Worm (Caenorhabditis elegans) whole organism, L1 larva: ENCODE measurements around the gene srg-23.
A peak's percentile ranks its signal among the peaks of the same experiment; 100 is the strongest.

Experiments
- C04F5.9 ChIP-seq: sonication (generic microtip); optimal IDR thresholded peaks from 2 replicates; lab custom pipeline; 2016; ENCODE audit warnings: missing genetic modification characterization, missing compliant biosample characterization
- C16A3.4 ChIP-seq: fragments of 150-350 bp; optimal IDR thresholded peaks from 2 replicates; lab custom pipeline; 2014; ENCODE audit warnings: missing biosample characterization, missing genetic modification characterization
- C34B4.2 ChIP-seq: sonication (generic microtip); optimal IDR thresholded peaks from 2 replicates; lab custom pipeline; 2017; ENCODE audit warnings: mild to moderate bottlenecking, missing genetic modification characterization, missing compliant biosample characterization
- alr-1 ChIP-seq: fragments of 200-800 bp; sonication (Bioruptor generic); optimal IDR thresholded peaks from 2 replicates; lab custom pipeline; 2018; ENCODE audit warnings: borderline replicate concordance, mild to moderate bottlenecking, missing genetic modification characterization, missing compliant biosample characterization
- aly-2 ChIP-seq: fragments of 150-350 bp; optimal IDR thresholded peaks from 2 replicates; lab custom pipeline; 2014; ENCODE audit warnings: missing biosample characterization, missing genetic modification characterization
- blmp-1 ChIP-seq: fragments of 150-350 bp; optimal IDR thresholded peaks from 2 replicates; lab custom pipeline; 2014; ENCODE audit warnings: missing biosample characterization, missing genetic modification characterization
- ceh-63 ChIP-seq: fragments of 200-800 bp; sonication (Bioruptor generic); optimal IDR thresholded peaks from 2 replicates; lab custom pipeline; 2018; ENCODE audit warnings: mild to moderate bottlenecking, missing genetic modification characterization, missing compliant biosample characterization
- ceh-8 ChIP-seq: fragments of 200-800 bp; sonication (Bioruptor generic); optimal IDR thresholded peaks from 2 replicates; lab custom pipeline; 2018; ENCODE audit warnings: mild to moderate bottlenecking, missing genetic modification characterization, moderate library complexity, missing compliant biosample characterization
- ceh-82 ChIP-seq, 3 experiments: fragments of 150-350 bp in 1 of 3; sonication (generic microtip) in 2 of 3; optimal IDR thresholded peaks; 2 replicates each; lab custom pipeline; 2014 to 2017; ENCODE audit warnings: missing biosample characterization in 3 of 3, missing genetic modification characterization in 3 of 3
- ceh-88 ChIP-seq: fragments of 200-800 bp; sonication (Bioruptor generic); IDR thresholded peaks from 2 replicates; pipeline ENCODE4 v1.3.6; 2022; ENCODE audit warnings: missing genetic modification characterization, missing compliant biosample characterization
- ceh-90 ChIP-seq: sonication (generic microtip); optimal IDR thresholded peaks from 2 replicates; lab custom pipeline; 2016; ENCODE audit warnings: missing genetic modification characterization, missing compliant biosample characterization
- ces-1 ChIP-seq: fragments of 150-350 bp; optimal IDR thresholded peaks from 2 replicates; lab custom pipeline; 2014; ENCODE audit warnings: missing biosample characterization, missing genetic modification reagents, missing genetic modification characterization
- dpl-1 ChIP-seq, 3 experiments: fragments of 150-350 bp in 2 of 3; sonication (generic microtip) in 1 of 3; optimal IDR thresholded peaks; 2 replicates each; lab custom pipeline; 2014 to 2017; ENCODE audit warnings: missing biosample characterization in 3 of 3, missing genetic modification characterization in 3 of 3, missing genetic modification reagents in 3 of 3
- dsc-1 ChIP-seq: sonication (generic microtip); optimal IDR thresholded peaks from 2 replicates; lab custom pipeline; 2016; ENCODE audit warnings: mild to moderate bottlenecking, missing genetic modification characterization, missing compliant biosample characterization
- efl-1 ChIP-seq, 4 experiments: fragments of 150-350 bp; optimal IDR thresholded peaks in 3 of 4; peaks in 1 of 4; 1 replicate in 1 of 4; 2 replicates in 3 of 4; lab custom pipeline; 2014; ENCODE audit warnings: missing biosample characterization in 2 of 4, missing genetic modification characterization in 2 of 4, missing genetic modification reagents in 2 of 4
- egl-13 ChIP-seq: sonication (generic microtip); optimal IDR thresholded peaks from 2 replicates; lab custom pipeline; 2016; ENCODE audit warnings: missing genotype, missing genetic modification reagents, missing genetic modification characterization, missing compliant biosample characterization
- elt-2 ChIP-seq: sonication (generic microtip); optimal IDR thresholded peaks from 2 replicates; lab custom pipeline; 2016; ENCODE audit warnings: missing genetic modification characterization, mild to moderate bottlenecking, inconsistent platforms, missing compliant biosample characterization, missing genetic modification reagents
- elt-3 ChIP-seq, 6 experiments: fragments of 150-350 bp in 1 of 6; sonication (generic microtip); optimal IDR thresholded peaks; 2 replicates each; lab custom pipeline; 2017 to 2018; ENCODE audit warnings: missing biosample characterization in 6 of 6, missing genetic modification characterization in 6 of 6, inconsistent platforms in 1 of 6
- fkh-8 ChIP-seq: sonication (generic microtip); optimal IDR thresholded peaks from 2 replicates; lab custom pipeline; 2016; ENCODE audit warnings: mild to moderate bottlenecking, missing genetic modification characterization, missing compliant biosample characterization
- hlh-17 ChIP-seq: fragments of 200-800 bp; sonication (Bioruptor generic); optimal IDR thresholded peaks from 2 replicates; lab custom pipeline; 2018; ENCODE audit warnings: missing genetic modification characterization, mild to moderate bottlenecking, missing compliant biosample characterization, moderate library complexity, borderline replicate concordance
- hpl-2 ChIP-seq: fragments of 150-350 bp; optimal IDR thresholded peaks from 2 replicates; lab custom pipeline; 2014; ENCODE audit warnings: missing biosample characterization, missing genetic modification reagents, missing genetic modification characterization
- irx-1 ChIP-seq: sonication (generic microtip); optimal IDR thresholded peaks from 2 replicates; lab custom pipeline; 2016; ENCODE audit warnings: missing genetic modification characterization, missing compliant biosample characterization
- jun-1 ChIP-seq: fragments of 150-350 bp; optimal IDR thresholded peaks from 2 replicates; lab custom pipeline; 2014; ENCODE audit warnings: missing biosample characterization, missing genetic modification reagents, missing genetic modification characterization
- lin-14 ChIP-seq: fragments of 200-800 bp; sonication (Bioruptor generic); optimal IDR thresholded peaks from 2 replicates; lab custom pipeline; 2018; ENCODE audit warnings: mild to moderate bottlenecking, missing genetic modification characterization, moderate library complexity, missing compliant biosample characterization
- lin-35 ChIP-seq, 2 experiments: fragments of 150-350 bp; optimal IDR thresholded peaks; 2 replicates each; lab custom pipeline; 2014; ENCODE audit warnings: missing biosample characterization in 2 of 2, missing genetic modification characterization in 2 of 2, missing genetic modification reagents in 2 of 2
- lin-39 ChIP-seq: fragments of 150-350 bp; optimal IDR thresholded peaks from 2 replicates; lab custom pipeline; 2014; ENCODE audit warnings: missing biosample characterization, missing genetic modification reagents, missing genetic modification characterization
- mab-9 ChIP-seq: fragments of 200-800 bp; sonication (Bioruptor generic); IDR thresholded peaks from 2 replicates; pipeline ENCODE4 v1.3.6; 2022; ENCODE audit warnings: missing genetic modification reagents, missing genetic modification characterization, missing compliant biosample characterization
- mdl-1 ChIP-seq, 2 experiments: fragments of 150-350 bp; optimal IDR thresholded peaks; 2 replicates each; lab custom pipeline; 2014 to 2017; ENCODE audit warnings: missing biosample characterization in 2 of 2, missing genetic modification characterization in 2 of 2, inconsistent platforms in 1 of 2
- mep-1 ChIP-seq: fragments of 150-350 bp; optimal IDR thresholded peaks from 2 replicates; lab custom pipeline; 2014; ENCODE audit warnings: missing biosample characterization, missing genetic modification characterization
- nhr-12 ChIP-seq: sonication (generic microtip); optimal IDR thresholded peaks from 2 replicates; lab custom pipeline; 2017; ENCODE audit warnings: missing biosample characterization, missing genetic modification characterization
- nhr-20 ChIP-seq: sonication (generic microtip); optimal IDR thresholded peaks from 2 replicates; lab custom pipeline; 2016; ENCODE audit warnings: mild to moderate bottlenecking, missing genetic modification characterization, missing compliant biosample characterization
- nhr-28 ChIP-seq: fragments of 150-350 bp; optimal IDR thresholded peaks from 2 replicates; lab custom pipeline; 2014; ENCODE audit warnings: missing biosample characterization, missing genetic modification characterization
- nhr-47 ChIP-seq: sonication (generic microtip); optimal IDR thresholded peaks from 2 replicates; lab custom pipeline; 2016; ENCODE audit warnings: mild to moderate bottlenecking, missing genetic modification characterization, moderate library complexity, missing compliant biosample characterization
- nhr-71 ChIP-seq: sonication (generic microtip); optimal IDR thresholded peaks from 2 replicates; lab custom pipeline; 2016; ENCODE audit warnings: mild to moderate bottlenecking, missing genetic modification characterization, moderate library complexity, missing compliant biosample characterization
- nhr-90 ChIP-seq: sonication (generic microtip); optimal IDR thresholded peaks from 2 replicates; lab custom pipeline; 2016; ENCODE audit warnings: mild to moderate bottlenecking, missing genetic modification characterization, missing compliant biosample characterization; ENCODE audit not compliant: poor library complexity
- pag-3 ChIP-seq: sonication (generic microtip); optimal IDR thresholded peaks from 2 replicates; lab custom pipeline; 2017; ENCODE audit warnings: missing genetic modification characterization, mild to moderate bottlenecking, missing compliant biosample characterization, antibody characterized with exemption, borderline replicate concordance; ENCODE audit not compliant: insufficient read depth
- rnt-1 ChIP-seq: sonication (generic microtip); optimal IDR thresholded peaks from 2 replicates; lab custom pipeline; 2016; ENCODE audit warnings: mild to moderate bottlenecking, missing genetic modification characterization, moderate library complexity, missing compliant biosample characterization
- skn-1 ChIP-seq: fragments of 150-350 bp; optimal IDR thresholded peaks from 2 replicates; lab custom pipeline; 2014; ENCODE audit warnings: missing biosample characterization, missing genetic modification characterization
- snpc-4 ChIP-seq: fragments of 150-350 bp; optimal IDR thresholded peaks from 2 replicates; lab custom pipeline; 2014; ENCODE audit warnings: missing biosample characterization, missing genetic modification characterization
- snu-23 ChIP-seq: sonication (generic microtip); optimal IDR thresholded peaks from 2 replicates; lab custom pipeline; 2016; ENCODE audit warnings: missing genetic modification characterization, missing compliant biosample characterization
- swsn-7 ChIP-seq: sonication (generic microtip); optimal IDR thresholded peaks from 2 replicates; lab custom pipeline; 2016; ENCODE audit warnings: missing genetic modification characterization, missing compliant biosample characterization
- tbx-2 ChIP-seq: sonication (generic microtip); optimal IDR thresholded peaks from 2 replicates; lab custom pipeline; 2016; ENCODE audit warnings: missing genetic modification characterization, missing compliant biosample characterization
- unc-62 ChIP-seq: fragments of 150-350 bp; optimal IDR thresholded peaks from 2 replicates; lab custom pipeline; 2014; ENCODE audit warnings: missing biosample characterization, missing genetic modification reagents, missing genetic modification characterization
- xbp-1 ChIP-seq: sonication (generic microtip); optimal IDR thresholded peaks from 2 replicates; lab custom pipeline; 2016; ENCODE audit warnings: missing genetic modification characterization, missing compliant biosample characterization
- zag-1 ChIP-seq: fragments of 150-350 bp; optimal IDR thresholded peaks from 2 replicates; lab custom pipeline; 2014; ENCODE audit warnings: missing biosample characterization, missing genetic modification characterization
- zip-4 ChIP-seq: fragments of 200-800 bp; sonication (Bioruptor generic); optimal IDR thresholded peaks from 2 replicates; lab custom pipeline; 2018; ENCODE audit warnings: mild to moderate bottlenecking, missing genetic modification characterization, moderate library complexity, missing compliant biosample characterization
- ztf-11 ChIP-seq, 2 experiments: sonication (generic microtip); optimal IDR thresholded peaks; 2 replicates each; lab custom pipeline; 2016 to 2017; ENCODE audit warnings: missing genetic modification characterization in 2 of 2, missing biosample characterization in 1 of 2, missing compliant biosample characterization in 1 of 2

Gene srg-23

DNA sequence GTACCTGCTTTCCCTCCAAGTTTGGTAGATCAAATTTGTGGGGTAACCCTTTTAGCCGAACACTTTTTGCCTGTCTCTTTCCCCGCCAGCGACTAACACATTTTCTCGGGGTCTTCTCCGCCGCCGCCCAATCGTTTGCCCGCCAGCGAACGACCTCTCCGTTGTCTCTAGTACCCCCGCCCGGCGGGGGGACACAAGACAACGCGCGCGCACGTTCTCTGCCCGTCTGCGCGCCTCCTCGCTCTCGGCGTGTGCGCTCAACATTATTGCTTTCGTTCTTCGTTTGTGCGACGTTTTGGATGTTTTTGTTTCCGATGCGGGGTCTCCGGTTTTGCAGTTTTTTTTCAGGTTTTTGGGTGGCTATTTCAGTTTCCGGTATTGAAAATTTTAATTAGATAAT, 40.4 kb downstream of the srg-23 start:
- TF ChIP-seq snu-23 = peak; percentile 20
- no peak for TF ChIP-seq alr-1
- peak; percentile 33 for TF ChIP-seq mep-1
- TF ChIP-seq nhr-47 = peak; percentile 27
- TF ChIP-seq rnt-1 (tag; lab: Kevin White, UChicago) = peak; percentile 24
- TF ChIP-seq zag-1 = no peak
- peak; percentile 73 for TF ChIP-seq lin-14
- TF ChIP-seq xbp-1 (tag; lab: Kevin White, UChicago) = no peak
- peak; percentile 20 to 22 for TF ChIP-seq lin-35 (GFP tag; optimal IDR thresholded peaks at IDR 0.05; lab: Kevin White, UChicago)
- TF ChIP-seq dpl-1 (GFP tag; optimal IDR thresholded peaks at IDR 0.05; lab: Kevin White, UChicago) = peak in 1 of 3 experiments; percentile 9
- TF ChIP-seq skn-1 (tag; lab: Kevin White, UChicago) = peak; percentile 17
- peak in 1 of 3 experiments; percentile 49 for TF ChIP-seq ceh-82 (tag; optimal IDR thresholded peaks at IDR 0.05; lab: Kevin White, UChicago)
- peak; percentile 9 for TF ChIP-seq dsc-1 (tag; lab: Kevin White, UChicago)

DNA sequence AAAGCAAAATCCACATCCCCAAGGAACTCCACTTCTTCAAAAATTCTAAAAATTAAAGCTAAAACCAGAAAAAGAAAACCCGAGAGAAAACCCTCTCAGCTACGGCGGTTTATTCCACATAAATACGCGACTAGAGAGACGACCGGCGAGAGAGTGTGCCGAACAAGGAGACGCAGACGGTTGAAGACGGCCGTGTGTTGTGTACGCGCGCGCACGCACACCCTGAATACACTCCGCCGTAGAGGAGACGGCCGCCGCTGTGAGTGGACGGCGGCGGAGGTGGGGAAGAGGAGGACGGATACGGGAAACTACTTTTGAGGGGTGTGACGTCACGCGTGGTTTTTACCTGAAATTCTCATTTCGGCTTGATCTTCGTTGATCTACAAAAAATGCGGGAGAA, 41.3 kb downstream of the srg-23 start:
- TF ChIP-seq fkh-8 (tag; lab: Kevin White, UChicago) (peak; percentile 30), ztf-11 (tag; optimal IDR thresholded peaks at IDR 0.05; lab: Kevin White, UChicago) (peak in 1 of 2 experiments; percentile 6), ces-1 (GFP tag; lab: Kevin White, UChicago) (no peak), dsc-1 (tag; lab: Kevin White, UChicago) (peak; percentile 12), lin-14 (peak; percentile 67), xbp-1 (tag; lab: Kevin White, UChicago) (no peak), jun-1 (no peak), dpl-1 (GFP tag; optimal IDR thresholded peaks at IDR 0.05; lab: Kevin White, UChicago) (peak in 1 of 3 experiments; percentile 5), hpl-2 (GFP tag; lab: Kevin White, UChicago) (no peak), nhr-71 (tag; lab: Kevin White, UChicago) (peak; percentile 36), nhr-20 (tag; lab: Kevin White, UChicago) (peak; percentile 33), lin-35 (GFP tag; optimal IDR thresholded peaks at IDR 0.05; lab: Kevin White, UChicago) (peak in 1 of 2 experiments; percentile 17), ceh-82 (tag; optimal IDR thresholded peaks at IDR 0.05; lab: Kevin White, UChicago) (peak in 1 of 3 experiments; percentile 28), unc-62 (GFP tag; lab: Kevin White, UChicago) (no peak), snu-23 (peak; percentile 55), nhr-47 (peak; percentile 47), swsn-7 (tag; lab: Kevin White, UChicago) (peak; percentile 39), blmp-1 (tag; lab: Kevin White, UChicago) (no peak), zag-1 (no peak), ceh-8 (GFP tag; lab: Kevin White, UChicago) (no peak), mab-9 (GFP tag; lab: Robert Waterston, UW) (no peak), pag-3 (tag; lab: Kevin White, UChicago) (no peak), nhr-28 (tag; lab: Kevin White, UChicago) (no peak), lin-39 (tag; lab: Kevin White, UChicago) (no peak), snpc-4 (tag; lab: Kevin White, UChicago) (no peak), zip-4 (GFP tag; lab: Kevin White, UChicago) (no peak), egl-13 (tag; lab: Kevin White, UChicago) (no peak), irx-1 (tag; lab: Kevin White, UChicago) (no peak), hlh-17 (GFP tag; lab: Kevin White, UChicago) (no peak), C16A3.4 (tag; lab: Kevin White, UChicago) (no peak), mdl-1 (tag; optimal IDR thresholded peaks at IDR 0.05; lab: Kevin White, UChicago) (no peak), rnt-1 (tag; lab: Kevin White, UChicago) (peak; percentile 35), elt-3 (tag; optimal IDR thresholded peaks at IDR 0.05; lab: Kevin White, UChicago) (no peak), aly-2 (tag; lab: Kevin White, UChicago) (no peak), ceh-63 (GFP tag; lab: Kevin White, UChicago) (no peak), ceh-90 (no peak), ceh-88 (GFP tag; lab: Robert Waterston, UW) (no peak), C04F5.9 (peak; percentile 11), elt-2 (tag; lab: Kevin White, UChicago) (no peak), efl-1 (optimal IDR thresholded peaks at IDR 0.05; lab: Kevin White, UChicago) (peak; percentile 15 to 17), efl-1 (GFP tag; optimal IDR thresholded peaks at IDR 0.05 in 1 of 2; lab: Kevin White, UChicago) (peak in 1 of 2 experiments; percentile 82), nhr-12 (tag; lab: Kevin White, UChicago) (no peak), nhr-90 (tag; lab: Kevin White, UChicago) (no peak), tbx-2 (tag; lab: Kevin White, UChicago) (peak; percentile 38), C34B4.2 (tag; lab: Kevin White, UChicago) (no peak)
